Fruit fly (Drosophila melanogaster): Measurements from ENCODE around the gene Srlp.

The Srlp gene

DNA sequence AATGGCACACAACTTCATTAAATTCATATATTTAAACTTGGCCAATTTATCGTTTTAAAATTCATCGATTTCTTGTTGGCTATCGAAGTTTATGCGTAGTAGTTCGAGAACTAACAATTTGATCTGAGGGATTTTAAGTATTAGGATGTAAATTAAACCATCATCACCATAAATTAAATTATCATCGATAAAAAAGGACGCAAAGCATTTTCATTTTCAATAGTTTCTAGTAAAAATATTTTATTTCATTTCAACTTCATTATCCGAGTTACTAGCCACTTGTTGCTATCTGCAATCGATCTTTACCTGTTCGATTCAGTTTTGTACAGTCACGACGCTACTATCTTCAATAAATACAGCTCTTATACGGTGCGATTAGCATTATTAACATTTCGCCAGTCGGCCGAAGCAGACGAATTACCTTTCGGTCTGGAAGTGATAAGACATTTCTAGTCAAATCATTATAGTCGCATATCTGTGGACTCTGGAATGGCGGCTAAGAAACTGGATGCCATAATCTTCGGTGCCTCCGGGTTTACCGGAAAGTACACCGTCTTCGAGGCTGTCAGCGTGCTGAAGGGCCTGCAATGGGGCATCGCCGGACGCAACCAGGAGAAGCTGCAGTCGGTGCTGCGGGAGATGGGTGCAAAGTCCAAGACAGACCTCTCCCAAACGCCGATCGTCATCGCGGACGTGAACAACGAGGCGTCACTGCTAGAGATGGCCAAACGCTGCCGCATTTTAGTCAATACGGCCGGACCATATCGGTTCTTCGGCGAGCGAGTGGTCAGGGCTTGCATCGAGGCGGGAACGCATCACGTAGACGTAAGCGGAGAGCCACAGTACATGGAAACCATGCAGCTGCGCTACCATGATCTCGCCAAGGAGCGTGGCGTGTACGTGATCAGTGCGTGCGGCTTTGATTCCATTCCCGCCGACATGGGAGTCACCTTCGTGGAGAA, 27.4 kb upstream of the Srlp start, which contains the start of gene CG5167 (continued):
- no peak for TF ChIP-seq CG6254 (GFP tag; optimal IDR thresholded peaks at IDR 0.05)
- no peak for TF ChIP-seq Bgb (GFP tag; IDR thresholded peaks at IDR 0.05; ENCODE audit: partially characterized antibody)
- TF ChIP-seq CG14710 (tag; optimal IDR thresholded peaks at IDR 0.05) = peak; percentile 51
- peak; percentile 38; the same call in 1 of the 3 replicates for TF ChIP-seq CG17361 (GFP tag; IDR thresholded peaks at IDR 0.05)
- TF ChIP-seq mld (GFP tag; IDR thresholded peaks at IDR 0.05; ENCODE audit: partially characterized antibody) = no peak
- peak; percentile 28 to 82 for TF ChIP-seq bsh (GFP tag; optimal IDR thresholded peaks at IDR 0.05)
- no peak for TF ChIP-seq CG14965 (GFP tag; optimal IDR thresholded peaks at IDR 0.05; ENCODE audit: borderline replicate concordance)
- peak; percentile 63 for TF ChIP-seq BtbVII (GFP tag; optimal IDR thresholded peaks at IDR 0.05)
- TF ChIP-seq gcm (GFP tag; optimal IDR thresholded peaks at IDR 0.05) = peak; percentile 19
- TF ChIP-seq Hr3 (GFP tag; optimal IDR thresholded peaks at IDR 0.05) = no peak
- no peak for TF ChIP-seq CG13624 (GFP tag; optimal IDR thresholded peaks at IDR 0.05)
- peak; percentile 89 for TF ChIP-seq exex (tag; optimal IDR thresholded peaks at IDR 0.05)
- peak; percentile 18 for TF ChIP-seq tin (GFP tag; optimal IDR thresholded peaks at IDR 0.05)
- TF ChIP-seq cas (GFP tag; IDR thresholded peaks at IDR 0.05) = no peak
- TF ChIP-seq CG10654 (GFP tag; optimal IDR thresholded peaks at IDR 0.05) = no peak
- TF ChIP-seq Med (GFP tag) = peak; percentile 55
- TF ChIP-seq corto (GFP tag; optimal IDR thresholded peaks at IDR 0.05) = peak; percentile 35
- TF ChIP-seq CG12299 (tag; optimal IDR thresholded peaks at IDR 0.05) = no peak
- peak; percentile 25 for TF ChIP-seq CG10147 (GFP tag; optimal IDR thresholded peaks at IDR 0.05)
- no peak for TF ChIP-seq Dbx (GFP tag; IDR thresholded peaks at IDR 0.05)
- no peak for TF ChIP-seq CG32772 (GFP tag; IDR thresholded peaks at IDR 0.05)
- TF ChIP-seq CG15479 (GFP tag; optimal IDR thresholded peaks at IDR 0.05) = no peak
- no peak for TF ChIP-seq Sry-β (GFP tag; optimal IDR thresholded peaks at IDR 0.05)
- TF ChIP-seq ftz-f1 (GFP tag; optimal IDR thresholded peaks at IDR 0.05) = no peak
- no peak for TF ChIP-seq CG31365 (tag; optimal IDR thresholded peaks at IDR 0.05)
- no peak for TF ChIP-seq HHEX (GFP tag; optimal IDR thresholded peaks at IDR 0.05)
- TF ChIP-seq Ets97D (GFP tag; optimal IDR thresholded peaks at IDR 0.05) = no peak
- no peak for TF ChIP-seq CG7372 (GFP tag; IDR thresholded peaks at IDR 0.05)
- peak; percentile 44 for TF ChIP-seq CG6765 (GFP tag; optimal IDR thresholded peaks at IDR 0.05)
- no peak for TF ChIP-seq aop (GFP tag; IDR thresholded peaks at IDR 0.05)
- TF ChIP-seq ara (GFP tag; IDR thresholded peaks at IDR 0.05) = no peak
- TF ChIP-seq gt (GFP tag; IDR thresholded peaks at IDR 0.05) = no peak
- TF ChIP-seq grau (tag; optimal IDR thresholded peaks at IDR 0.05) = peak; percentile 56
- TF ChIP-seq D19A (tag; optimal IDR thresholded peaks at IDR 0.05) = peak; percentile 51
- TF ChIP-seq CG16813 (GFP tag; IDR thresholded peaks at IDR 0.05; ENCODE audit: partially characterized antibody) = 0 out of 3 replicates have a peak, but pooled peaks have one; percentile 8
- no peak for TF ChIP-seq CG2889 (GFP tag; IDR thresholded peaks at IDR 0.05)
- TF ChIP-seq CG2129 (GFP tag; IDR thresholded peaks at IDR 0.05; ENCODE audit: partially characterized antibody) = no peak
- peak; percentile 31 for TF ChIP-seq CG13296 (GFP tag; optimal IDR thresholded peaks at IDR 0.05)
- TF ChIP-seq az2 (GFP tag; optimal IDR thresholded peaks at IDR 0.05) = peak; percentile 37
- peak; percentile 48 for TF ChIP-seq phol (tag; optimal IDR thresholded peaks at IDR 0.05)
- peak; percentile 58 for TF ChIP-seq trem (tag; optimal IDR thresholded peaks at IDR 0.05)
- peak; percentile 95 for TF ChIP-seq nom (GFP tag; optimal IDR thresholded peaks at IDR 0.05)
- no peak for TF ChIP-seq run (tag; optimal IDR thresholded peaks at IDR 0.05)
- no peak for TF ChIP-seq CG7271 (tag; optimal IDR thresholded peaks at IDR 0.05)
- TF ChIP-seq CG3163 (GFP tag; optimal IDR thresholded peaks at IDR 0.05) = no peak
- peak; percentile 49; the same call in 1 of the 2 replicates for TF ChIP-seq vvl (GFP tag; IDR thresholded peaks at IDR 0.05)
- no peak for TF ChIP-seq CG8359 (GFP tag; optimal IDR thresholded peaks at IDR 0.05; ENCODE audit: borderline replicate concordance)
